Fruit fly (Drosophila melanogaster): Measurements from ENCODE around the gene CG14089.

The CG14089 gene

dm6 chr3L:19261213-19261612 lies 19.4 kb downstream of the CG14089 start, which contains the start of gene Bet1 (continued):
- TF ChIP-seq Fer1 (GFP tag; optimal IDR thresholded peaks at IDR 0.05), result no peak
- peak; percentile 21 for TF ChIP-seq trem (tag; optimal IDR thresholded peaks at IDR 0.05)
- no peak for TF ChIP-seq gt (GFP tag; IDR thresholded peaks at IDR 0.05)
- TF ChIP-seq slbo (GFP tag; IDR thresholded peaks at IDR 0.05), result peak; percentile 58
- TF ChIP-seq gfzf (GFP tag; optimal IDR thresholded peaks at IDR 0.05), result peak; percentile 64
- TF ChIP-seq ems (GFP tag; optimal IDR thresholded peaks at IDR 0.05), result no peak
- TF ChIP-seq Ssrp (tag; optimal IDR thresholded peaks at IDR 0.05), result no peak
- TF ChIP-seq CrebB (tag; optimal IDR thresholded peaks at IDR 0.05), result no peak
- TF ChIP-seq gcm2 (GFP tag; optimal IDR thresholded peaks at IDR 0.05), result no peak
- no peak for TF ChIP-seq D19B (GFP tag; optimal IDR thresholded peaks at IDR 0.05)
- no peak for TF ChIP-seq odd (GFP tag; optimal IDR thresholded peaks at IDR 0.05)
- TF ChIP-seq CG17359 (tag; optimal IDR thresholded peaks at IDR 0.05), result no peak
- no peak for TF ChIP-seq HHEX (GFP tag; optimal IDR thresholded peaks at IDR 0.05)
- no peak for TF ChIP-seq Nf-YC (tag; optimal IDR thresholded peaks at IDR 0.05)
- TF ChIP-seq MBD-R2 (GFP tag; IDR thresholded peaks at IDR 0.05), result peak; percentile 55
- TF ChIP-seq stwl (tag; optimal IDR thresholded peaks at IDR 0.05), result peak; percentile 53
- no peak for TF ChIP-seq CG32767 (GFP tag; IDR thresholded peaks at IDR 0.05)
- no peak for TF ChIP-seq Sry-β (GFP tag; optimal IDR thresholded peaks at IDR 0.05)
- TF ChIP-seq CG1832 (GFP tag; optimal IDR thresholded peaks at IDR 0.05), result no peak
- 0 out of 2 replicates have a peak, but pooled peaks have one; percentile 24 for TF ChIP-seq CG3847 (GFP tag; IDR thresholded peaks at IDR 0.05)
- TF ChIP-seq CG13894 (tag; optimal IDR thresholded peaks at IDR 0.05), result no peak
- TF ChIP-seq Neu2 (GFP tag; optimal IDR thresholded peaks at IDR 0.05; ENCODE audit: borderline replicate concordance), result no peak
- peak; percentile 16 for TF ChIP-seq Dp (GFP tag; optimal IDR thresholded peaks at IDR 0.05)
- TF ChIP-seq CG4424 (GFP tag; optimal IDR thresholded peaks at IDR 0.05), result no peak
- TF ChIP-seq Chrac-16 (GFP tag; optimal IDR thresholded peaks at IDR 0.05), result no peak
- TF ChIP-seq CG2712 (tag; optimal IDR thresholded peaks at IDR 0.05), result peak; percentile 34
- no peak for TF ChIP-seq dmrt11E (tag; optimal IDR thresholded peaks at IDR 0.05)
- TF ChIP-seq luna (GFP tag; optimal IDR thresholded peaks at IDR 0.05), result no peak
- TF ChIP-seq zf30C (GFP tag; optimal IDR thresholded peaks at IDR 0.05), result no peak
- TF ChIP-seq CG18619 (GFP tag; optimal IDR thresholded peaks at IDR 0.05), result no peak
- TF ChIP-seq grn (GFP tag; optimal IDR thresholded peaks at IDR 0.05), result no peak
- TF ChIP-seq sima (GFP tag; optimal IDR thresholded peaks at IDR 0.05), result no peak
- no peak for TF ChIP-seq Meics (GFP tag; optimal IDR thresholded peaks at IDR 0.05)
- no peak for TF ChIP-seq CG4707 (GFP tag; optimal IDR thresholded peaks at IDR 0.05)
- no peak for TF ChIP-seq CG15696 (tag; optimal IDR thresholded peaks at IDR 0.05)
- TF ChIP-seq Nf-YB (GFP tag; optimal IDR thresholded peaks at IDR 0.05), result no peak
- no peak for TF ChIP-seq trh (GFP tag; optimal IDR thresholded peaks at IDR 0.05)
- no peak for TF ChIP-seq ewg (GFP tag; optimal IDR thresholded peaks at IDR 0.05)
- TF ChIP-seq zfh2 (GFP tag; optimal IDR thresholded peaks at IDR 0.05), result no peak
- peak; percentile 40; the same call in 1 of the 2 replicates for TF ChIP-seq H2.0 (GFP tag; IDR thresholded peaks at IDR 0.05)
- TF ChIP-seq ci (GFP tag; IDR thresholded peaks at IDR 0.05), result 0 out of 3 replicates have a peak, but pooled peaks have one; percentile 38
- peak; percentile 33; the same call in 1 of the 2 replicates for TF ChIP-seq Xrp1 (GFP tag; IDR thresholded peaks at IDR 0.05)
- TF ChIP-seq CG8944 (GFP tag; optimal IDR thresholded peaks at IDR 0.05), result no peak
- no peak for TF ChIP-seq CG10462 (GFP tag; optimal IDR thresholded peaks at IDR 0.05)
- TF ChIP-seq jigr1 (GFP tag; IDR thresholded peaks at IDR 0.05), result no peak
- TF ChIP-seq dimm (GFP tag; IDR thresholded peaks at IDR 0.05), result no peak
- TF ChIP-seq sens-2 (GFP tag; IDR thresholded peaks at IDR 0.05), result no peak
- no peak for TF ChIP-seq chinmo (GFP tag; IDR thresholded peaks at IDR 0.05; ENCODE audit: partially characterized antibody)
- TF ChIP-seq CG18764 (GFP tag; optimal IDR thresholded peaks at IDR 0.05), result no peak
- TF ChIP-seq phol (tag; optimal IDR thresholded peaks at IDR 0.05), result no peak
- no peak for TF ChIP-seq exex (tag; optimal IDR thresholded peaks at IDR 0.05)
- no peak for TF ChIP-seq otp (GFP tag; IDR thresholded peaks at IDR 0.05)
